Worm (Caenorhabditis elegans) whole organism, L1 larva: ENCODE results near the gene M01F1.8.

Experiments
- C04F5.9 ChIP-seq: sonication (generic microtip); optimal IDR thresholded peaks from 2 replicates; lab custom pipeline; 2016; ENCODE audit warnings: missing genetic modification characterization, missing compliant biosample characterization
- Y116A8C.19 ChIP-seq: sonication (generic microtip); optimal IDR thresholded peaks from 2 replicates; lab custom pipeline; 2016; ENCODE audit warnings: missing compliant biosample characterization, missing genetic modification characterization, borderline replicate concordance
- aha-1 ChIP-seq: fragments of 150-350 bp; optimal IDR thresholded peaks from 2 replicates; lab custom pipeline; 2014; ENCODE audit warnings: missing biosample characterization, missing genetic modification characterization
- ceh-63 ChIP-seq: fragments of 200-800 bp; sonication (Bioruptor generic); optimal IDR thresholded peaks from 2 replicates; lab custom pipeline; 2018; ENCODE audit warnings: mild to moderate bottlenecking, missing genetic modification characterization, missing compliant biosample characterization
- ceh-8 ChIP-seq: fragments of 200-800 bp; sonication (Bioruptor generic); optimal IDR thresholded peaks from 2 replicates; lab custom pipeline; 2018; ENCODE audit warnings: mild to moderate bottlenecking, missing genetic modification characterization, moderate library complexity, missing compliant biosample characterization
- dpl-1 ChIP-seq, 3 experiments: fragments of 150-350 bp in 2 of 3; sonication (generic microtip) in 1 of 3; optimal IDR thresholded peaks; 2 replicates each; lab custom pipeline; 2014 to 2017; ENCODE audit warnings: missing biosample characterization in 3 of 3, missing genetic modification characterization in 3 of 3, missing genetic modification reagents in 3 of 3
- dsc-1 ChIP-seq: sonication (generic microtip); optimal IDR thresholded peaks from 2 replicates; lab custom pipeline; 2016; ENCODE audit warnings: mild to moderate bottlenecking, missing genetic modification characterization, missing compliant biosample characterization
- efl-3 ChIP-seq: fragments of 200-800 bp; sonication (Bioruptor generic); optimal IDR thresholded peaks from 2 replicates; lab custom pipeline; 2018; ENCODE audit warnings: mild to moderate bottlenecking, missing genetic modification characterization, missing compliant biosample characterization
- egl-27 ChIP-seq, 2 experiments: fragments of 150-350 bp in 1 of 2; sonication (generic microtip); optimal IDR thresholded peaks; 3 replicates each; lab custom pipeline; 2017 to 2018; ENCODE audit warnings: missing biosample characterization in 2 of 2, missing genetic modification characterization in 2 of 2, missing genetic modification reagents in 2 of 2
- elt-2 ChIP-seq: sonication (generic microtip); optimal IDR thresholded peaks from 2 replicates; lab custom pipeline; 2016; ENCODE audit warnings: missing genetic modification characterization, mild to moderate bottlenecking, inconsistent platforms, missing compliant biosample characterization, missing genetic modification reagents
- ets-5 ChIP-seq: fragments of 200-800 bp; sonication (Bioruptor generic); IDR thresholded peaks from 2 replicates; pipeline ENCODE4 v1.3.6; 2022; ENCODE audit warnings: missing genetic modification characterization, missing compliant biosample characterization
- fkh-8 ChIP-seq: sonication (generic microtip); optimal IDR thresholded peaks from 2 replicates; lab custom pipeline; 2016; ENCODE audit warnings: mild to moderate bottlenecking, missing genetic modification characterization, missing compliant biosample characterization
- fos-1 ChIP-seq: fragments of 150-350 bp; optimal IDR thresholded peaks from 2 replicates; lab custom pipeline; 2014; ENCODE audit warnings: missing biosample characterization, missing genetic modification characterization
- hlh-4 ChIP-seq: sonication (generic microtip); optimal IDR thresholded peaks from 2 replicates; lab custom pipeline; 2016; ENCODE audit warnings: mild to moderate bottlenecking, missing genetic modification characterization, missing compliant biosample characterization
- hpl-2 ChIP-seq: fragments of 150-350 bp; optimal IDR thresholded peaks from 2 replicates; lab custom pipeline; 2014; ENCODE audit warnings: missing biosample characterization, missing genetic modification reagents, missing genetic modification characterization
- lin-13 ChIP-seq: fragments of 150-350 bp; optimal IDR thresholded peaks from 2 replicates; lab custom pipeline; 2014; ENCODE audit warnings: missing biosample characterization, missing genetic modification reagents, missing genetic modification characterization
- lin-14 ChIP-seq: fragments of 200-800 bp; sonication (Bioruptor generic); optimal IDR thresholded peaks from 2 replicates; lab custom pipeline; 2018; ENCODE audit warnings: mild to moderate bottlenecking, missing genetic modification characterization, moderate library complexity, missing compliant biosample characterization
- lin-15B ChIP-seq: fragments of 150-350 bp; sonication (generic microtip); optimal IDR thresholded peaks from 3 replicates; lab custom pipeline; 2014; ENCODE audit warnings: missing biosample characterization, missing genetic modification characterization
- lin-35 ChIP-seq, 2 experiments: fragments of 150-350 bp; optimal IDR thresholded peaks; 2 replicates each; lab custom pipeline; 2014; ENCODE audit warnings: missing biosample characterization in 2 of 2, missing genetic modification characterization in 2 of 2, missing genetic modification reagents in 2 of 2
- lsy-2 ChIP-seq, 2 experiments: fragments of 150-350 bp; optimal IDR thresholded peaks; 2 replicates each; lab custom pipeline; 2014; ENCODE audit warnings: missing biosample characterization in 2 of 2, missing genetic modification characterization in 2 of 2
- mab-9 ChIP-seq: fragments of 200-800 bp; sonication (Bioruptor generic); IDR thresholded peaks from 2 replicates; pipeline ENCODE4 v1.3.6; 2022; ENCODE audit warnings: missing genetic modification reagents, missing genetic modification characterization, missing compliant biosample characterization
- mdl-1 ChIP-seq, 2 experiments: fragments of 150-350 bp; optimal IDR thresholded peaks; 2 replicates each; lab custom pipeline; 2014 to 2017; ENCODE audit warnings: missing biosample characterization in 2 of 2, missing genetic modification characterization in 2 of 2, inconsistent platforms in 1 of 2
- mef-2 ChIP-seq: fragments of 150-350 bp; optimal IDR thresholded peaks from 2 replicates; lab custom pipeline; 2014; ENCODE audit warnings: missing biosample characterization, missing genetic modification characterization
- mep-1 ChIP-seq: fragments of 150-350 bp; optimal IDR thresholded peaks from 2 replicates; lab custom pipeline; 2014; ENCODE audit warnings: missing biosample characterization, missing genetic modification characterization
- nhr-11 ChIP-seq: fragments of 150-350 bp; optimal IDR thresholded peaks from 2 replicates; lab custom pipeline; 2014; ENCODE audit warnings: missing biosample characterization, missing genetic modification characterization
- nhr-12 ChIP-seq: sonication (generic microtip); optimal IDR thresholded peaks from 2 replicates; lab custom pipeline; 2017; ENCODE audit warnings: missing biosample characterization, missing genetic modification characterization
- nhr-19 ChIP-seq: fragments of 200-800 bp; sonication (Bioruptor generic); conservative IDR thresholded peaks from 2 replicates; pipeline ENCODE4 v1.3.6; 2022; ENCODE audit warnings: missing genetic modification characterization, missing compliant biosample characterization
- nhr-20 ChIP-seq: sonication (generic microtip); optimal IDR thresholded peaks from 2 replicates; lab custom pipeline; 2016; ENCODE audit warnings: mild to moderate bottlenecking, missing genetic modification characterization, missing compliant biosample characterization
- nhr-237 ChIP-seq: fragments of 150-350 bp; optimal IDR thresholded peaks from 2 replicates; lab custom pipeline; 2014; ENCODE audit warnings: missing biosample characterization, missing genetic modification characterization
- nhr-28 ChIP-seq: fragments of 150-350 bp; optimal IDR thresholded peaks from 2 replicates; lab custom pipeline; 2014; ENCODE audit warnings: missing biosample characterization, missing genetic modification characterization
- nhr-76 ChIP-seq: sonication (generic microtip); optimal IDR thresholded peaks from 2 replicates; lab custom pipeline; 2017; ENCODE audit warnings: missing biosample characterization, missing genetic modification characterization
- nhr-90 ChIP-seq: sonication (generic microtip); optimal IDR thresholded peaks from 2 replicates; lab custom pipeline; 2016; ENCODE audit warnings: mild to moderate bottlenecking, missing genetic modification characterization, missing compliant biosample characterization; ENCODE audit not compliant: poor library complexity
- skn-1 ChIP-seq: fragments of 150-350 bp; optimal IDR thresholded peaks from 2 replicates; lab custom pipeline; 2014; ENCODE audit warnings: missing biosample characterization, missing genetic modification characterization
- snpc-4 ChIP-seq: fragments of 150-350 bp; optimal IDR thresholded peaks from 2 replicates; lab custom pipeline; 2014; ENCODE audit warnings: missing biosample characterization, missing genetic modification characterization
- sox-4 ChIP-seq: sonication (generic microtip); optimal IDR thresholded peaks from 2 replicates; lab custom pipeline; 2016; ENCODE audit warnings: missing genetic modification characterization, missing compliant biosample characterization
- sup-37 ChIP-seq: fragments of 200-800 bp; sonication (Bioruptor generic); optimal IDR thresholded peaks from 2 replicates; lab custom pipeline; 2018; ENCODE audit warnings: mild to moderate bottlenecking, missing genetic modification characterization, missing compliant biosample characterization
- swsn-7 ChIP-seq: sonication (generic microtip); optimal IDR thresholded peaks from 2 replicates; lab custom pipeline; 2016; ENCODE audit warnings: missing genetic modification characterization, missing compliant biosample characterization
- tbx-2 ChIP-seq: sonication (generic microtip); optimal IDR thresholded peaks from 2 replicates; lab custom pipeline; 2016; ENCODE audit warnings: missing genetic modification characterization, missing compliant biosample characterization
- unc-130 ChIP-seq: fragments of 150-350 bp; optimal IDR thresholded peaks from 2 replicates; lab custom pipeline; 2017; ENCODE audit warnings: missing biosample characterization, missing genetic modification characterization, inconsistent platforms
- unc-30 ChIP-seq: sonication (generic microtip); optimal IDR thresholded peaks from 2 replicates; lab custom pipeline; 2017; ENCODE audit warnings: missing biosample characterization, missing genetic modification characterization
- unc-62 ChIP-seq: fragments of 150-350 bp; optimal IDR thresholded peaks from 2 replicates; lab custom pipeline; 2014; ENCODE audit warnings: missing biosample characterization, missing genetic modification reagents, missing genetic modification characterization
- unc-98 ChIP-seq: fragments of 200-800 bp; sonication (Bioruptor generic); IDR thresholded peaks from 2 replicates; pipeline ENCODE4 v1.3.6; 2022; ENCODE audit warnings: missing genetic modification characterization, missing compliant biosample characterization
- vab-15 ChIP-seq: sonication (generic microtip); optimal IDR thresholded peaks from 2 replicates; lab custom pipeline; 2017; ENCODE audit warnings: missing genotype, mild to moderate bottlenecking, missing genetic modification characterization, missing compliant biosample characterization
- xbp-1 ChIP-seq: sonication (generic microtip); optimal IDR thresholded peaks from 2 replicates; lab custom pipeline; 2016; ENCODE audit warnings: missing genetic modification characterization, missing compliant biosample characterization
- zag-1 ChIP-seq: fragments of 150-350 bp; optimal IDR thresholded peaks from 2 replicates; lab custom pipeline; 2014; ENCODE audit warnings: missing biosample characterization, missing genetic modification characterization
- zip-4 ChIP-seq: fragments of 200-800 bp; sonication (Bioruptor generic); optimal IDR thresholded peaks from 2 replicates; lab custom pipeline; 2018; ENCODE audit warnings: mild to moderate bottlenecking, missing genetic modification characterization, moderate library complexity, missing compliant biosample characterization

The M01F1.8 gene

DNA sequence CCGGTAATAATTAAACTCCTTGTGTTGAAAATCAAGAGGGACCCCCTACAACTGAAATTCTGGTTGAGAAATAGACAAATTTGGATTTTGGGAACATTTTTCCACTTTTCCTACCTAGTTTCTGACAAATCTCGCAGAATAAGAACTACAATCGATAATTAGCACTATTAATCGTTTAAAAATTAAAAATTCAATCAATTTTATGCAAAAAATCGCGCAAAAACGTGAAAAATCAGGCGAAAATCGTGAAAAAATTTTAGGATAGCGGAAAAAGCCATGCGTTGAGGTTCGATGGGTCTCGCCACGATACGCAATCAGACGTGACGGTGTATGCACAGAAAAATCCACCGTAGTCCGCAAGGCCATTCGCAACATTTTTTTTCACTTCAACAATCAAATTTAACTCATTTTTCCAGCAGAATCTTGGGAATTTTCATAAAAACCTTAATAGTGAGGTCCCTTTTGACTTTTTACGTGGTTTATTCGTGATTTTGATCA is 2.8 kb upstream of the M01F1.8 start, which contains the start of gene lias-1 (continued):
- TF ChIP-seq nhr-12 (tag; lab: Kevin White, UChicago) (no peak), dpl-1 (GFP tag; optimal IDR thresholded peaks at IDR 0.05; lab: Kevin White, UChicago) (peak; percentile 76 to 87 (median 84)), nhr-19 (GFP tag; lab: Robert Waterston, UW) (peak; percentile 77), nhr-90 (tag; lab: Kevin White, UChicago) (peak; percentile 61), zip-4 (GFP tag; lab: Kevin White, UChicago) (no peak), ets-5 (no peak), unc-62 (GFP tag; lab: Kevin White, UChicago) (no peak), efl-3 (no peak), ceh-63 (no peak), C04F5.9 (tag; lab: Kevin White, UChicago) (peak; percentile 58), vab-15 (tag; lab: Kevin White, UChicago) (peak; percentile 44), Y116A8C.19 (tag; lab: Kevin White, UChicago) (no peak), mep-1 (tag; lab: Kevin White, UChicago) (peak; percentile 89), snpc-4 (tag; lab: Kevin White, UChicago) (peak; percentile 71), zag-1 (no peak), nhr-20 (peak; percentile 69), hlh-4 (tag; lab: Kevin White, UChicago) (no peak), lin-15B (peak; percentile 81), nhr-28 (tag; lab: Kevin White, UChicago) (no peak), nhr-76 (tag; lab: Kevin White, UChicago) (no peak), lin-35 (GFP tag; optimal IDR thresholded peaks at IDR 0.05; lab: Kevin White, UChicago) (peak; percentile 88 to 92), fos-1 (tag; lab: Kevin White, UChicago) (peak; percentile 70), dsc-1 (tag; lab: Kevin White, UChicago) (peak; percentile 50), unc-98 (GFP tag; lab: Robert Waterston, UW) (no peak), mdl-1 (tag; optimal IDR thresholded peaks at IDR 0.05; lab: Kevin White, UChicago) (peak in 1 of 2 experiments; percentile 81), egl-27 (tag; optimal IDR thresholded peaks at IDR 0.05; lab: Kevin White, UChicago) (peak in 1 of 2 experiments; percentile 39), skn-1 (tag; lab: Kevin White, UChicago) (peak; percentile 69), sox-4 (tag; lab: Kevin White, UChicago) (no peak), elt-2 (no peak), lin-13 (GFP tag; lab: Kevin White, UChicago) (peak; percentile 81), unc-30 (no peak), sup-37 (no peak), mab-9 (GFP tag; lab: Robert Waterston, UW) (no peak), nhr-11 (tag; lab: Kevin White, UChicago) (no peak), tbx-2 (tag; lab: Kevin White, UChicago) (peak; percentile 68), nhr-237 (peak; percentile 15), lin-14 (GFP tag; lab: Kevin White, UChicago) (peak; percentile 78), ceh-8 (GFP tag; lab: Kevin White, UChicago) (peak; percentile 19), xbp-1 (tag; lab: Kevin White, UChicago) (peak; percentile 81), fkh-8 (tag; lab: Kevin White, UChicago) (peak; percentile 83), aha-1 (tag; lab: Kevin White, UChicago) (no peak), lsy-2 (tag; optimal IDR thresholded peaks at IDR 0.05; lab: Kevin White, UChicago) (peak; percentile 97 to 98), swsn-7 (tag; lab: Kevin White, UChicago) (peak; percentile 73), mef-2 (tag; lab: Kevin White, UChicago) (no peak), hpl-2 (GFP tag; lab: Kevin White, UChicago) (peak; percentile 69), unc-130 (tag; lab: Kevin White, UChicago) (peak; percentile 85)
